Worm (Caenorhabditis elegans) whole organism, early embryonic: ENCODE results near the gene T11F8.1.
"Not testable (repeated sequence)": the region's sequence is repeated elsewhere in the genome, so short reads cannot be mapped to it uniquely, and the experiment has no call there.

Experiments used
- B0310.2 ChIP-seq: sonication (generic microtip); optimal IDR thresholded peaks from 2 replicates; lab custom pipeline; 2016; ENCODE audit warnings: mild to moderate bottlenecking, missing genetic modification characterization, missing compliant biosample characterization
- F13C5.2 ChIP-seq: sonication (generic microtip); optimal IDR thresholded peaks from 2 replicates; lab custom pipeline; 2017; ENCODE audit warnings: mild to moderate bottlenecking, missing genetic modification characterization, inconsistent platforms, missing compliant biosample characterization
- aly-1 ChIP-seq: sonication (generic microtip); optimal IDR thresholded peaks from 2 replicates; lab custom pipeline; 2016; ENCODE audit warnings: missing genetic modification characterization, missing compliant biosample characterization
- ama-1 ChIP-seq: fragments of 150-350 bp; optimal IDR thresholded peaks from 2 replicates; lab custom pipeline; 2014
- ceh-13 ChIP-seq: fragments of 200-800 bp; sonication (Bioruptor generic); optimal IDR thresholded peaks from 2 replicates; lab custom pipeline; 2018; ENCODE audit warnings: mild to moderate bottlenecking, missing genetic modification characterization, missing compliant biosample characterization
- ceh-36 ChIP-seq: sonication (generic microtip); optimal IDR thresholded peaks from 2 replicates; lab custom pipeline; 2016; ENCODE audit warnings: missing genetic modification characterization, inconsistent platforms, missing compliant biosample characterization
- ets-7 ChIP-seq: sonication (generic microtip); optimal IDR thresholded peaks from 2 replicates; lab custom pipeline; 2016; ENCODE audit warnings: missing genotype, missing genetic modification characterization, missing compliant biosample characterization
- flt-1 ChIP-seq: fragments of 200-800 bp; sonication (Bioruptor generic); IDR thresholded peaks from 2 replicates; pipeline ENCODE4 v1.3.6; 2022; ENCODE audit warnings: missing genetic modification characterization, missing compliant biosample characterization
- hmbx-1 ChIP-seq: sonication (generic microtip); optimal IDR thresholded peaks from 2 replicates; lab custom pipeline; 2016; ENCODE audit warnings: mild to moderate bottlenecking, missing genetic modification characterization, missing compliant biosample characterization
- hmg-4 ChIP-seq: fragments of 200-800 bp; sonication (Bioruptor generic); optimal IDR thresholded peaks from 2 replicates; lab custom pipeline; 2018; ENCODE audit warnings: mild to moderate bottlenecking, missing genetic modification characterization, missing compliant biosample characterization
- hnd-1 ChIP-seq: sonication (generic microtip); optimal IDR thresholded peaks from 2 replicates; lab custom pipeline; 2016; ENCODE audit warnings: missing genetic modification characterization, missing compliant biosample characterization
- pes-1 ChIP-seq: fragments of 200-800 bp; sonication (Bioruptor generic); IDR thresholded peaks from 2 replicates; pipeline ENCODE4 v1.3.6; 2022; ENCODE audit warnings: missing genetic modification reagents, missing genetic modification characterization, missing compliant biosample characterization
- scrt-1 ChIP-seq: fragments of 200-800 bp; sonication (Bioruptor generic); IDR thresholded peaks from 2 replicates; pipeline ENCODE4 v1.3.6; 2022; ENCODE audit warnings: missing genetic modification characterization, missing compliant biosample characterization
- sea-1 ChIP-seq: fragments of 200-800 bp; sonication (Bioruptor generic); conservative IDR thresholded peaks from 2 replicates; pipeline ENCODE4 v1.3.6; 2022; ENCODE audit warnings: missing genetic modification characterization, missing compliant biosample characterization
- tbx-11 ChIP-seq: fragments of 200-800 bp; sonication (Bioruptor generic); IDR thresholded peaks from 2 replicates; pipeline ENCODE4 v1.3.6; 2022; ENCODE audit warnings: missing genetic modification characterization, missing compliant biosample characterization
- tbx-37 ChIP-seq: fragments of 200-800 bp; sonication (Bioruptor generic); conservative IDR thresholded peaks from 2 replicates; pipeline ENCODE4 v1.3.6; 2022; ENCODE audit warnings: missing genetic modification reagents, missing genetic modification characterization, missing compliant biosample characterization
- tra-4 ChIP-seq: sonication (generic microtip); optimal IDR thresholded peaks from 2 replicates; lab custom pipeline; 2017; ENCODE audit warnings: missing genetic modification characterization, missing compliant biosample characterization

The T11F8.1 gene

ce11 chrIV:5476468-5476867 lies 2.9 kb upstream of the T11F8.1 start, which contains the start of gene T11F8.4:
T11F8.4 (minus strand) TSS chrIV:5476568.
- TF ChIP-seq ceh-36 (no peak), ama-1 (lab: Kevin White, UChicago) (no peak), hnd-1 (tag; lab: Kevin White, UChicago) (no peak), sea-1 (GFP tag; lab: Robert Waterston, UW) (no peak), tbx-11 (GFP tag; lab: Robert Waterston, UW) (no peak), aly-1 (tag; lab: Kevin White, UChicago) (no peak), pes-1 (GFP tag; lab: Robert Waterston, UW) (no peak), hmbx-1 (tag; lab: Kevin White, UChicago) (no peak), ets-7 (no peak), B0310.2 (tag; lab: Kevin White, UChicago) (no peak), tbx-37 (no peak), tra-4 (tag; lab: Kevin White, UChicago) (no peak), hmg-4 (no peak), F13C5.2 (tag; lab: Kevin White, UChicago) (no peak), flt-1 (no peak), ceh-13 (no peak), scrt-1 (GFP tag; lab: Robert Waterston, UW) (no peak)

ce11 chrIV:5482231-5482630 lies 2.8 kb downstream of the T11F8.1 start, which contains the start of gene T11F8.12:
T11F8.12 (minus strand) TSS chrIV:5482331.
- TF ChIP-seq F13C5.2 (tag; lab: Kevin White, UChicago) (no peak), ets-7 (no peak), hmbx-1 (tag; lab: Kevin White, UChicago) (no peak), tbx-37 (no peak), tbx-11 (GFP tag; lab: Robert Waterston, UW) (no peak), ceh-36 (no peak), ama-1 (lab: Kevin White, UChicago) (no peak), aly-1 (tag; lab: Kevin White, UChicago) (no peak), flt-1 (no peak), hmg-4 (no peak), ceh-13 (no peak)

ce11 chrIV:5482723-5483122 lies 3.3 kb downstream of the T11F8.1 start, which contains the start of gene T11F8.5:
T11F8.5 (plus strand) TSS chrIV:5483023.
- no peak for TF ChIP-seq aly-1 (tag; lab: Kevin White, UChicago)

ce11 chrIV:5486208-5486731 lies 6.9 kb downstream of the T11F8.1 start, which contains the start of the genes snpc-3.1 and puf-7:
snpc-3.1 (minus strand) TSS chrIV:5486258.
puf-7 (plus strand) TSS chrIV:5486713.
- TF ChIP-seq pes-1 (GFP tag; lab: Robert Waterston, UW); B0310.2 (tag; lab: Kevin White, UChicago); hmbx-1 (tag; lab: Kevin White, UChicago): not testable (repeated sequence)

ce11 chrIV:5491054-5491453 lies 11.7 kb downstream of the T11F8.1 start, which contains the start of gene B0273.115:
B0273.115 (minus strand) TSS chrIV:5491154.
- not testable (repeated sequence) for TF ChIP-seq ceh-13; hmg-4; hnd-1 (tag; lab: Kevin White, UChicago)

ce11 chrIV:5492196-5492595 lies 12.8 kb downstream of the T11F8.1 start:
- TF ChIP-seq B0310.2 (tag; lab: Kevin White, UChicago) (no peak), tbx-11 (GFP tag; lab: Robert Waterston, UW) (no peak), hmg-4 (no peak), aly-1 (tag; lab: Kevin White, UChicago) (no peak), tra-4 (tag; lab: Kevin White, UChicago) (no peak), hmbx-1 (tag; lab: Kevin White, UChicago) (no peak), ceh-13 (no peak)

ce11 chrIV:5493135-5493534 lies 13.7 kb downstream of the T11F8.1 start:
- no peak for TF ChIP-seq scrt-1 (GFP tag; lab: Robert Waterston, UW)
- no peak for TF ChIP-seq F13C5.2 (tag; lab: Kevin White, UChicago)
- TF ChIP-seq ets-7, result no peak
- TF ChIP-seq hmg-4, result no peak
- no peak for TF ChIP-seq tra-4 (tag; lab: Kevin White, UChicago)
- no peak for TF ChIP-seq ceh-36
- TF ChIP-seq ama-1 (lab: Kevin White, UChicago), result no peak
- TF ChIP-seq ceh-13, result no peak
- no peak for TF ChIP-seq pes-1 (GFP tag; lab: Robert Waterston, UW)
- TF ChIP-seq hmbx-1 (tag; lab: Kevin White, UChicago), result no peak
- TF ChIP-seq tbx-11 (GFP tag; lab: Robert Waterston, UW), result no peak
- no peak for TF ChIP-seq B0310.2 (tag; lab: Kevin White, UChicago)
- TF ChIP-seq tbx-37, result no peak

- TF ChIP-seq tra-4 (tag; lab: Kevin White, UChicago), result no peak
- TF ChIP-seq tbx-11 (GFP tag; lab: Robert Waterston, UW), result no peak
- no peak for TF ChIP-seq hmbx-1 (tag; lab: Kevin White, UChicago)
- no peak for TF ChIP-seq ceh-13
- no peak for TF ChIP-seq sea-1 (GFP tag; lab: Robert Waterston, UW)
- no peak for TF ChIP-seq pes-1 (GFP tag; lab: Robert Waterston, UW)
- no peak for TF ChIP-seq flt-1
- TF ChIP-seq hmg-4, result no peak
- TF ChIP-seq ets-7, result no peak
- no peak for TF ChIP-seq aly-1 (tag; lab: Kevin White, UChicago)
- TF ChIP-seq B0310.2 (tag; lab: Kevin White, UChicago), result no peak
- no peak for TF ChIP-seq ceh-36
- no peak for TF ChIP-seq scrt-1 (GFP tag; lab: Robert Waterston, UW)
- no peak for TF ChIP-seq F13C5.2 (tag; lab: Kevin White, UChicago)
- TF ChIP-seq hnd-1 (tag; lab: Kevin White, UChicago), result no peak
- no peak for TF ChIP-seq tbx-37
- TF ChIP-seq ama-1 (lab: Kevin White, UChicago), result no peak
Observed at ce11 chrIV:5493692-5494091, 14.3 kb downstream of the T11F8.1 start, which contains the start of gene B0273.1. B0273.1 (plus strand) TSS chrIV:5493992.
